Fruit fly (Drosophila melanogaster): ENCODE measurements around the gene fau.

The fau gene

dm6 chr3R:10777274-10777673, at the start of gene fau, which contains the start of the genes CG45076 and CG45078:
TSS of gene fau (minus strand) at chr3R:10777374.
TSS of gene CG45076 (minus strand) at chr3R:10777374.
TSS of gene CG45078 (minus strand) at chr3R:10777374.
- no peak for TF ChIP-seq pan (optimal IDR thresholded peaks at IDR 0.05)
- no peak for TF ChIP-seq CG8478 (optimal IDR thresholded peaks at IDR 0.05)
- no peak for TF ChIP-seq psq (optimal IDR thresholded peaks at IDR 0.05)
- no peak for TF ChIP-seq EcR (GFP tag; optimal IDR thresholded peaks at IDR 0.05)
- TF ChIP-seq usp (GFP tag; optimal IDR thresholded peaks at IDR 0.05) = no peak
- TF ChIP-seq Dll (optimal IDR thresholded peaks at IDR 0.05) = no peak

DNA sequence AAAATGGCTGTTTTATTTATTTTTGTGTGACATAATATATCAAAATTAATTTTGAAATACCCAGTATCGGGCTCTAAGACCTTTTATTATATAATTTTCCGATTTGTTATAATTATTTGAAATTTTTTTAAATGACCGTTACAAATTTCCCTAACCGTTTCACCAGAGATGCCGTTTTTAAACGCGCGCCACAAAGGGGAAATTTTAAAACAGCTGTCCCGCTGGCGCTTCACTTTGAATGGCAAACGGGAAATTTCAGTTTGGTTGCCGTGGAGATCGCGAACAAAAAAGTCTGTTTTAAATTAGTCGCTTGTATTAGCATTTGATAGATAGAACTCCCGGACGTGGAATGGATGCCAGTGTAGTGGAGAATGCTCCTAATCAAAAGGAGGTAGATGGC, 37.9 kb upstream of the fau start, which contains the start of the genes CG14693 and TTLL15:
Gene CG14693, minus strand, starts transcription at position 16 of the 400 bp plus-strand sequence.
Gene TTLL15, plus strand, starts transcription at position 257 of the 400 bp plus-strand sequence.
- TF ChIP-seq usp (GFP tag; optimal IDR thresholded peaks at IDR 0.05) (no peak), psq (optimal IDR thresholded peaks at IDR 0.05) (no peak), CG8478 (optimal IDR thresholded peaks at IDR 0.05) (no peak), EcR (GFP tag; optimal IDR thresholded peaks at IDR 0.05) (no peak), pan (optimal IDR thresholded peaks at IDR 0.05) (no peak), Dll (optimal IDR thresholded peaks at IDR 0.05) (no peak)

dm6 chr3R:10803855-10804254, 26.7 kb upstream of the fau start, which contains the start of gene CG14692:
TSS of gene CG14692 (minus strand) at chr3R:10803955.
- TF ChIP-seq pan (optimal IDR thresholded peaks at IDR 0.05) (no peak), EcR (GFP tag; optimal IDR thresholded peaks at IDR 0.05) (no peak), CG8478 (optimal IDR thresholded peaks at IDR 0.05) (no peak), Dll (optimal IDR thresholded peaks at IDR 0.05) (no peak), usp (GFP tag; optimal IDR thresholded peaks at IDR 0.05) (no peak), psq (optimal IDR thresholded peaks at IDR 0.05) (no peak)

DNA sequence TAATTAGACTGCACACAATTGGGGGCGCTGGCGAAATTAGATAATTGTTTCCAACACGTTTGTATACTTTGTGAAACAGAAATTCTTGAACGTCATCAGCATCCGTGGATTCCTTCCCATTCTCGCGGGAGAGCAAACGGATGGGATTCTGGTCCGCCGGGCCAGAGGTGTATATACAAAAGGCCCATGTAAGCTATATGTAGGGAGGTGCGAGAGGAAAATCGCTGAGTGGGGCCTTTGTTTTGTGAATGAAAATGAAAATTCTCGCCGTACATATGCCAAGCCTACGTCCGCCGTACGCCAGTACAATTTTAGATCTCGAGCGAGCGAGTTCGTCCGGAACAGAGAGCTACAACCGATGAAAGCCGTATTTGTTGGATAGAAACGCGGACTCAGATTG, 15.4 kb upstream of the fau start, which contains the start of gene CG14687:
Gene CG14687, plus strand, starts transcription at position 301 of the 400 bp plus-strand sequence.
- TF ChIP-seq psq (optimal IDR thresholded peaks at IDR 0.05) = no peak
- TF ChIP-seq Dll (optimal IDR thresholded peaks at IDR 0.05) = no peak
- no peak for TF ChIP-seq usp (GFP tag; optimal IDR thresholded peaks at IDR 0.05)
- no peak for TF ChIP-seq EcR (GFP tag; optimal IDR thresholded peaks at IDR 0.05)
- TF ChIP-seq CG8478 (optimal IDR thresholded peaks at IDR 0.05) = no peak
- TF ChIP-seq pan (optimal IDR thresholded peaks at IDR 0.05) = no peak

DNA sequence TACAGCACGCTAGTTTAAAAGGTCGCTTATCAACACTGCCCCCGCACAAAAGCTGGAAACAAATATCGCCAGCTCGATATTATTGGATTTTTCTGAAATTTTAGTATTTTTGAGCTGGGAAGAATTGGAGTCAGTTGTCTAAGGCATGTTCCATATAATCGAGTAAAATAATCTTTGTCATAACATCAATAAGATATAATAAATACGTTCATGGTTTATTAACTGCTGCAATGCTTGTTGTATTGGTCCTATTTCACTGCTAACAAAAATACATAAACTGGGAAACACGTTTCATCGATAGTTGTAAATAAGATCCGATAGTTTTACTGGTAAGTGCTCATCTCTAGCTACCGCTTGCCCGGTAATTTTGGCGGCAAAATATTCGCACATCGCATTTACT, 11.0 kb upstream of the fau start, which contains the start of the genes Art1 and Mcm5:
Gene Art1, minus strand, starts transcription at position 41 of the 400 bp plus-strand sequence.
Gene Mcm5, plus strand, starts transcription at position 339 of the 400 bp plus-strand sequence.
- no peak for TF ChIP-seq CG8478 (optimal IDR thresholded peaks at IDR 0.05)
- TF ChIP-seq psq (optimal IDR thresholded peaks at IDR 0.05) = no peak
- no peak for TF ChIP-seq EcR (GFP tag; optimal IDR thresholded peaks at IDR 0.05)
- TF ChIP-seq usp (GFP tag; optimal IDR thresholded peaks at IDR 0.05) = no peak

DNA sequence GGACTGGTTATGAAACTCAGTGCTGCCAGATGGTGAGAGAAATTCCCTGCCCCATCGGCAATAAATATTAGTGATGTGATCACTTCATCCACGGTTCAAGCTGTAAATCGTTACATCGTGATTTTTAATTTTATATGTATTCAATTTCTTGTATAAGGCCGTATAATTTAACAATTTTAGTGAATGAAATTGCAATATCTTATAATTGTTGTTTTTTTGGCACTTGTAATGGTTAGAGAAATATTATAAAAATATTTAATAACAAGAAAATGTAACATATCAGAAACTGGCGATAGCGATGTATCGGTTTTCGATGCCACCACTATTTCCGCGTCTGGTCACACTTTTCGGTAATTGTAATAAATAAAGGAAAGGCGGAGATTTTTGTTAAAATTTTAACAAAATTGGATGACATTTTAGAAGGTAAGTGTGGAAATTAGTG, 6.9 kb upstream of the fau start, which contains the start of the genes mRpL37 and Rbp1:
Gene mRpL37, minus strand, starts transcription at position 35 of the 442 bp plus-strand sequence.
Gene Rbp1, plus strand, starts transcription at position 326 of the 442 bp plus-strand sequence.
- TF ChIP-seq EcR (GFP tag; optimal IDR thresholded peaks at IDR 0.05) = no peak
- no peak for TF ChIP-seq usp (GFP tag; optimal IDR thresholded peaks at IDR 0.05)
- TF ChIP-seq Dll (optimal IDR thresholded peaks at IDR 0.05) = no peak
- TF ChIP-seq psq (optimal IDR thresholded peaks at IDR 0.05) = no peak
- TF ChIP-seq CG8478 (optimal IDR thresholded peaks at IDR 0.05) = no peak
- no peak for TF ChIP-seq pan (optimal IDR thresholded peaks at IDR 0.05)

DNA sequence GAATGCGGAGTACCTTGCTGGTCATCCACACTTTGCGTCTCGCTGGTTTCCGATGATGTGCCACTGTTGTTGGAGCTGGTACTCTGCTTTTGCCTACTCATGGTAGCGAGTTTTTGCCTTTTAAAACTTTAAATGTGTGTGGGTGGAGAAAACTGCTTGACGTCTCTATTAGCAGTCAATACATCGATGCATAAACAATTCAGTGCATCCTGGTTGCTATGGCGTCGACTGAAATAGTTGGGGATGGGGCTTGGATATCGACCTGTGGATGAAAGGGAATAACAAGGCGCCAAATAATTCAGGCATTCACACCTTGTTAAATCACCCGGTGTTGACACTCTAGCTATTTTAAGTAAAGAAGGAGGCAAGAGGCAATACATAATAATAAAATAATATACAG, 5.0 kb upstream of the fau start, which contains the start of gene CG42633:
Gene CG42633, minus strand, starts transcription at position 101 of the 400 bp plus-strand sequence.
- TF ChIP-seq CG8478 (optimal IDR thresholded peaks at IDR 0.05) = no peak
- TF ChIP-seq usp (GFP tag; optimal IDR thresholded peaks at IDR 0.05) = no peak

dm6 chr3R:10780161-10780560, 3.0 kb upstream of the fau start:
- TF ChIP-seq CG8478 (optimal IDR thresholded peaks at IDR 0.05) (no peak), usp (GFP tag; optimal IDR thresholded peaks at IDR 0.05) (no peak), Dll (optimal IDR thresholded peaks at IDR 0.05) (no peak), EcR (GFP tag; optimal IDR thresholded peaks at IDR 0.05) (no peak), pan (optimal IDR thresholded peaks at IDR 0.05) (no peak)

DNA sequence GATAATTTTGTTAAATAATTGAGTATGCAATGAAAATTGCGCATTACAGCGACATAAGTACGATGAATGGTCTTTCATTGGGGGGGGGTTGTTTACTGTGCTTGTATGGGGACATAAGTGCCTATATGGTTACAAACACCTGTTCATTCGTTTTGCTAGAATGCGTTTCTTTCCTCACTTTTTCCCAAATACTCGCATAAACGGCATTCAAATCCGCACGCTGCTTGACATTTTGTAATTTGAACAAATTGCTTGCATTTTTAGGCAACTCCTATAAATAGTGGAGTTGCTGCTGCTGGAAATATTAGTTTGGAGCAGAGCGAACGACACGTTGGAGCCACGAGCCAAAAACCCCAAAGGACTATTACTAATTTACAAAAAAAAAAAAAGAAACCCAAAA, 2.1 kb upstream of the fau start, which contains the start of gene Desi:
Gene Desi, plus strand, starts transcription at position 301 of the 400 bp plus-strand sequence.
- no peak for TF ChIP-seq psq (optimal IDR thresholded peaks at IDR 0.05)
- no peak for TF ChIP-seq Dll (optimal IDR thresholded peaks at IDR 0.05)
- TF ChIP-seq CG8478 (optimal IDR thresholded peaks at IDR 0.05) = no peak
- no peak for TF ChIP-seq usp (GFP tag; optimal IDR thresholded peaks at IDR 0.05)
- no peak for TF ChIP-seq pan (optimal IDR thresholded peaks at IDR 0.05)
- no peak for TF ChIP-seq EcR (GFP tag; optimal IDR thresholded peaks at IDR 0.05)

DNA sequence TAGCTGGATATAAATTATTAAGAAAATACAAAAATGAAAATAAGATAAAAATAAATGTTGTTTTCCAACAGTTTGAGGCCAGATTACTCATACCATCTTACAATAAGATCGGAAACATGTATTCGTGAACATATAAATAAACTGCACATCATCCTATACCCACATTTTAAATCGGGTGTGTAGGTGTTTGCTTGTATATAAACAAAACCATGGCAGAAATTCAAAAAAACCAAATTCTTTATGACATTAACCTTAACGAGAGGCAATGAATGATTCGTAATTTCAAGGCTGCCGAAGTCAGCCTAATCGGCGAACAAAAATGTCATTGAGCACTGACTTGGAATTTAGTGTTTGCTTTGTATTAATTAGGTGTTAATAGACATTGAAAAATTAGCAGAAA, 977 bp upstream of the fau start:
- TF ChIP-seq pan (optimal IDR thresholded peaks at IDR 0.05) (no peak), usp (GFP tag; optimal IDR thresholded peaks at IDR 0.05) (no peak), EcR (GFP tag; optimal IDR thresholded peaks at IDR 0.05) (no peak), Dll (optimal IDR thresholded peaks at IDR 0.05) (no peak), CG8478 (optimal IDR thresholded peaks at IDR 0.05) (no peak), psq (optimal IDR thresholded peaks at IDR 0.05) (no peak)

DNA sequence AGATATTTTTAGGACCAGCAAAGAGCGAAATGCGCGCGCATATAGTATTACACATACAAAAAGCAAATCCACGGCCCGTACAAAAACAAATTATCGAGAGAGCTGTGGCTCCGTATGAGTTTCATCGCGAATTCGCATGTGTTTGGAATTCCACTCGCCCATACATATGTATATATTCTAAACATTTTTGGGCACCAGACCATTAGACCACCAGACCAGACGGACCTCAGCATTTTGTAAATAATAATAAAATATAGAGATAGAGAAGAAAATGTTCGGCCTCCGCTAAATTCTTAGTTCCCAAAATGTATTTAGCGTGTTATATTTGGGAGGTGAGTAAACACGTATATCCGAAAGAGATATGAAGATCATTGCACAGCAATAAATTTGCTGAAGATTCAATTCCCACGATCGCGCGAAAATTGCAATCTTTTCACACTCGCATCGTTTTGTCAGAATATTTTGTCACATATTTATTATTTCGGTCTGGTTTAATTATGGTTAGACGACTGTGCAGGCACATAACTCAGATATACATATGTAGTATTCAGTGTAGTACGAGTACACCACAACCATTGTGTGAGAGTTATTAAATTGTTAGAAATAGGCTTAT, 1.0 kb downstream of the fau start:
- no peak for TF ChIP-seq CG8478 (optimal IDR thresholded peaks at IDR 0.05)
- no peak for TF ChIP-seq pan (optimal IDR thresholded peaks at IDR 0.05)
- no peak for TF ChIP-seq EcR (GFP tag; optimal IDR thresholded peaks at IDR 0.05)
- no peak for TF ChIP-seq Dll (optimal IDR thresholded peaks at IDR 0.05)
- TF ChIP-seq usp (GFP tag; optimal IDR thresholded peaks at IDR 0.05) = no peak

- TF ChIP-seq pan (optimal IDR thresholded peaks at IDR 0.05) = no peak
- no peak for TF ChIP-seq EcR (GFP tag; optimal IDR thresholded peaks at IDR 0.05)
- no peak for TF ChIP-seq psq (optimal IDR thresholded peaks at IDR 0.05)
- TF ChIP-seq usp (GFP tag; optimal IDR thresholded peaks at IDR 0.05) = no peak
- TF ChIP-seq CG8478 (optimal IDR thresholded peaks at IDR 0.05) = no peak
- no peak for TF ChIP-seq Dll (optimal IDR thresholded peaks at IDR 0.05)
Measured at dm6 chr3R:10775246-10775645, 1.9 kb downstream of the fau start.
